Worm (Caenorhabditis elegans) whole organism, L4 larva: ENCODE data around the gene F46E10.18.

Experiments used
- ces-1 ChIP-seq: fragments of 150-350 bp; sonication (generic microtip); optimal IDR thresholded peaks from 4 replicates; lab custom pipeline; 2014; ENCODE audit warnings: missing biosample characterization, missing genetic modification reagents, missing genetic modification characterization
- egl-27 ChIP-seq: sonication (generic microtip); optimal IDR thresholded peaks from 3 replicates; lab custom pipeline; 2017; ENCODE audit warnings: missing biosample characterization, missing genetic modification reagents, missing genetic modification characterization
- lin-1 ChIP-seq: fragments of 200-800 bp; sonication (Bioruptor generic); IDR thresholded peaks from 2 replicates; pipeline ENCODE4 v1.3.6; 2022; ENCODE audit warnings: missing genetic modification reagents, missing genetic modification characterization, missing compliant biosample characterization
- nhr-28 ChIP-seq: fragments of 150-350 bp; optimal IDR thresholded peaks from 2 replicates; lab custom pipeline; 2014; ENCODE audit warnings: missing biosample characterization, missing genetic modification characterization
- nhr-76 ChIP-seq: fragments of 150-350 bp; optimal IDR thresholded peaks from 2 replicates; lab custom pipeline; 2014; ENCODE audit warnings: missing biosample characterization, missing genetic modification characterization
- pha-4 ChIP-seq, 2 experiments: fragments of 150-350 bp in 1 of 2; fragments of 200-800 bp in 1 of 2; sonication (Bioruptor generic) in 1 of 2; IDR thresholded peaks in 1 of 2; optimal IDR thresholded peaks in 1 of 2; 2 replicates each; pipeline versions ENCODE4 v1.3.6 to Lab custom; 2014 to 2022; ENCODE audit warnings: missing genetic modification characterization in 2 of 2, missing genetic modification reagents in 2 of 2, missing biosample characterization in 1 of 2, missing compliant biosample characterization in 1 of 2
- snpc-4 ChIP-seq: fragments of 150-350 bp; optimal IDR thresholded peaks from 2 replicates; lab custom pipeline; 2014; ENCODE audit warnings: missing biosample characterization, missing genetic modification characterization

DNA sequence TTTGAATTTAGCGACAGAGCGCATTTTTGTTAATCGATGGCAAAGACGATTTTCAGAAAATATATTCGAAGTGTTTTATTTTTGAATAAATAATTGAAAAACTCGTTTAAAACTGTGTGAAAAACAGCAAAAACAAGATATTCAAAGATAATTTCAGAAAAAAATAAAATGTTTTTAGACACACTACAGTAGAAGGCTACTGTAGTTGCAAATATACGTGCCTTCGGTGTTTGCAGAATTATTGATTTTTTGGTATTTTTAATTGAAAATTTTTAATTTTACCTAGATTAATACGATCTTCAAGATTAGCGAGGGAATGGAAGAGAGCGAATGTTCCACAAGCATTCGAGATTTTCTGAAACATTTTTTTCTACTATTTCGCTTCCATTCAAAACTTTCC, 10.2 kb upstream of the F46E10.18 start:
- TF ChIP-seq pha-4 (GFP tag; IDR thresholded peaks at IDR 0.05; lab: Robert Waterston, UW), result no peak
- no peak for TF ChIP-seq pha-4 (tag; optimal IDR thresholded peaks at IDR 0.05; lab: Kevin White, UChicago)
- TF ChIP-seq snpc-4 (tag; lab: Kevin White, UChicago), result no peak
- TF ChIP-seq nhr-76, result no peak
- no peak for TF ChIP-seq lin-1 (GFP tag; lab: Robert Waterston, UW)
- no peak for TF ChIP-seq nhr-28
- no peak for TF ChIP-seq ces-1 (GFP tag; lab: Kevin White, UChicago)
- TF ChIP-seq egl-27 (tag; lab: Kevin White, UChicago), result no peak
